Worm (Caenorhabditis elegans): ENCODE results near the gene F20D6.12.

ce11 chrV:8185737-8186136, 4.2 kb downstream of the F20D6.12 start, which contains the start of gene F20D6.2:
- TF ChIP-seq B0310.2 (tag; optimal IDR thresholded peaks at IDR 0.05) (no peak), ama-1 (optimal IDR thresholded peaks at IDR 0.05) (no peak), aly-1 (tag; optimal IDR thresholded peaks at IDR 0.05) (no peak), hnd-1 (tag; optimal IDR thresholded peaks at IDR 0.05) (no peak), scrt-1 (GFP tag; IDR thresholded peaks at IDR 0.05) (no peak), ets-7 (tag; optimal IDR thresholded peaks at IDR 0.05) (no peak), flt-1 (GFP tag; IDR thresholded peaks at IDR 0.05) (no peak), hmbx-1 (tag; optimal IDR thresholded peaks at IDR 0.05) (no peak), hmg-4 (GFP tag; optimal IDR thresholded peaks at IDR 0.05) (no peak), tra-4 (tag; optimal IDR thresholded peaks at IDR 0.05) (no peak), F13C5.2 (tag; optimal IDR thresholded peaks at IDR 0.05) (no peak), tbx-11 (GFP tag; IDR thresholded peaks at IDR 0.05) (no peak), ceh-36 (tag; optimal IDR thresholded peaks at IDR 0.05) (no peak)
